Worm (Caenorhabditis elegans): ENCODE data around the gene toca-1.

Gene toca-1

ce11 chrX:1501752-1502151 lies 19.5 kb downstream of the toca-1 start, which contains the start of gene F09E10.7:
F09E10.7 (minus strand) TSS chrX:1501852.
- no peak for TF ChIP-seq ceh-34 (tag; optimal IDR thresholded peaks at IDR 0.05)
- no peak for TF ChIP-seq pros-1 (tag; optimal IDR thresholded peaks at IDR 0.05)
- TF ChIP-seq ceh-9 (tag; optimal IDR thresholded peaks at IDR 0.05): no peak
- no peak for TF ChIP-seq madf-2 (tag; optimal IDR thresholded peaks at IDR 0.05)
- no peak for TF ChIP-seq eyg-1 (tag; optimal IDR thresholded peaks at IDR 0.05)
- no peak for TF ChIP-seq nfya-1 (tag; optimal IDR thresholded peaks at IDR 0.05)
- no peak for TF ChIP-seq tbx-2 (tag; optimal IDR thresholded peaks at IDR 0.05)

ce11 chrX:1499499-1499898 lies 21.8 kb downstream of the toca-1 start:
- TF ChIP-seq unc-3 (GFP tag; conservative IDR thresholded peaks at IDR 0.05) (no peak), unc-3 (tag; optimal IDR thresholded peaks at IDR 0.05) (no peak), ceh-24 (tag; optimal IDR thresholded peaks at IDR 0.05) (no peak), sdc-2 (tag; optimal IDR thresholded peaks at IDR 0.05) (no peak), unc-42 (tag; optimal IDR thresholded peaks at IDR 0.05) (no peak), C38D4.7 (GFP tag; optimal IDR thresholded peaks at IDR 0.05) (no peak), fkh-6 (tag; optimal IDR thresholded peaks at IDR 0.05) (no peak), dmd-4 (tag; optimal IDR thresholded peaks at IDR 0.05; ENCODE audit: borderline replicate concordance) (no peak), unc-55 (GFP tag; optimal IDR thresholded peaks at IDR 0.05) (no peak), ref-2 (tag; optimal IDR thresholded peaks at IDR 0.05) (no peak), ceh-34 (tag; optimal IDR thresholded peaks at IDR 0.05) (no peak), sox-2 (GFP tag; IDR thresholded peaks at IDR 0.05) (no peak), ceh-30 (tag; optimal IDR thresholded peaks at IDR 0.05) (no peak), tbx-2 (tag; optimal IDR thresholded peaks at IDR 0.05) (no peak), Y22D7AL.16 (tag; optimal IDR thresholded peaks at IDR 0.05) (no peak), pax-1 (tag; optimal IDR thresholded peaks at IDR 0.05) (no peak), pat-9 (tag; optimal IDR thresholded peaks at IDR 0.05) (no peak), ceh-2 (tag; optimal IDR thresholded peaks at IDR 0.05) (no peak), odd-2 (tag; optimal IDR thresholded peaks at IDR 0.05) (no peak), hlh-30 (tag; optimal IDR thresholded peaks at IDR 0.05; ENCODE audit: insufficient read depth) (no peak)

- no peak for TF ChIP-seq K02D7.2 (tag; optimal IDR thresholded peaks at IDR 0.05)
- no peak for TF ChIP-seq ceh-18 (tag; optimal IDR thresholded peaks at IDR 0.05)
- TF ChIP-seq ceh-48 (tag; optimal IDR thresholded peaks at IDR 0.05): no peak
- no peak for TF ChIP-seq fax-1 (tag; optimal IDR thresholded peaks at IDR 0.05)
- TF ChIP-seq nhr-232 (tag; optimal IDR thresholded peaks at IDR 0.05): no peak
- TF ChIP-seq npax-4 (tag; optimal IDR thresholded peaks at IDR 0.05): no peak
- no peak for TF ChIP-seq ceh-45 (GFP tag; IDR thresholded peaks at IDR 0.05)
- TF ChIP-seq pha-2 (tag; optimal IDR thresholded peaks at IDR 0.05): no peak
- TF ChIP-seq C08G9.2 (tag; optimal IDR thresholded peaks at IDR 0.05): no peak
- no peak for TF ChIP-seq Y22D7AL.16 (tag; optimal IDR thresholded peaks at IDR 0.05)
- TF ChIP-seq nhr-11 (tag; optimal IDR thresholded peaks at IDR 0.05): no peak
- TF ChIP-seq ceh-30 (tag; optimal IDR thresholded peaks at IDR 0.05): no peak
- no peak for TF ChIP-seq K09A11.1 (tag; optimal IDR thresholded peaks at IDR 0.05; ENCODE audit: insufficient read depth)
- no peak for TF ChIP-seq tbx-7 (tag; optimal IDR thresholded peaks at IDR 0.05)
- no peak for TF ChIP-seq rnt-1 (tag; optimal IDR thresholded peaks at IDR 0.05)
- no peak for TF ChIP-seq unc-42 (tag; optimal IDR thresholded peaks at IDR 0.05)
- TF ChIP-seq hlh-30 (tag; optimal IDR thresholded peaks at IDR 0.05; ENCODE audit: insufficient read depth): no peak
- TF ChIP-seq ceh-31 (tag; optimal IDR thresholded peaks at IDR 0.05): no peak
- no peak for TF ChIP-seq ama-1 (optimal IDR thresholded peaks at IDR 0.05)
Measured at ce11 chrX:1497581-1497980, 23.7 kb downstream of the toca-1 start, which contains the start of gene F09E10.6. F09E10.6 (minus strand) TSS chrX:1497681.

Data from whole organism, late embryonic.